Fruit fly (Drosophila melanogaster) Kc167 (cell line): ENCODE results near the gene CG32374.
"Not testable (repeated sequence)": the region's sequence is repeated elsewhere in the genome, so short reads cannot be mapped to it uniquely, and the experiment has no call there.

Source experiments
- Myc ChIP-seq: fragments of >200 bp; optimal IDR thresholded peaks from 2 replicates; lab custom pipeline; 2017; ENCODE audit warnings: missing external identifiers
- Sin3A ChIP-seq: fragments of >200 bp; optimal IDR thresholded peaks from 2 replicates; lab custom pipeline; 2018; ENCODE audit warnings: missing external identifiers
- h ChIP-seq: fragments of >200 bp; optimal IDR thresholded peaks from 3 replicates; lab custom pipeline; 2018; ENCODE audit warnings: missing external identifiers
- insv ChIP-seq: fragments of >200 bp; optimal IDR thresholded peaks from 3 replicates; lab custom pipeline; 2018; ENCODE audit warnings: missing external identifiers
- psq ChIP-seq: fragments of >200 bp; optimal IDR thresholded peaks from 2 replicates; lab custom pipeline; 2017; ENCODE audit warnings: missing external identifiers
- ttk ChIP-seq: sonication (Bioruptor generic); optimal IDR thresholded peaks from 2 replicates; lab custom pipeline; 2017; ENCODE audit warnings: missing external identifiers

The CG32374 gene

DNA sequence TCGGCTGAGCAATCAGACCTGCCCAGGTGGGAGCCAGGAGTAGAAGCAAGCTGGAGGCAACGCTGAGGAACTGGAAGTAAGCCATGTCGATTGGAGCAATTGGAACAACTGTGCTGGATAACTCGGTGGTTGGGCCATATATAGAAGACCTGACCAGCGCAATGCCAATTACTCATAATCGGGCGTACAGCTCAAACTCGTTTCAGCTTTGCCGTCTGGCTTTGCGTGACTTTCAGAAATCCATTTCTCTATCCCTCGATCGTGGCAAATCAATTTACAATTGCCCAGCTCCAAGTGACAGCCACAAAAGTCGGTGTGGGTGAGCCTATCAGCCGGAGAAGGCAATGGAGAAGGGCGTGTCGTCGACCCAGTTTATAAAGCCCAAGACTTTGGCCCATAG lies 34.9 kb downstream of the CG32374 start, which contains the start of gene CG7548:
Gene CG7548 (minus strand): TSS at position 101 of the 400 bp plus-strand sequence.
- no peak for TF ChIP-seq Sin3A (lab: Kevin White, UChicago)
- no peak for TF ChIP-seq Myc (lab: Kevin White, UChicago)
- no peak for TF ChIP-seq insv (lab: Kevin White, UChicago)
- no peak for TF ChIP-seq h (lab: Kevin White, UChicago)
- TF ChIP-seq ttk: no peak
- TF ChIP-seq psq: no peak

DNA sequence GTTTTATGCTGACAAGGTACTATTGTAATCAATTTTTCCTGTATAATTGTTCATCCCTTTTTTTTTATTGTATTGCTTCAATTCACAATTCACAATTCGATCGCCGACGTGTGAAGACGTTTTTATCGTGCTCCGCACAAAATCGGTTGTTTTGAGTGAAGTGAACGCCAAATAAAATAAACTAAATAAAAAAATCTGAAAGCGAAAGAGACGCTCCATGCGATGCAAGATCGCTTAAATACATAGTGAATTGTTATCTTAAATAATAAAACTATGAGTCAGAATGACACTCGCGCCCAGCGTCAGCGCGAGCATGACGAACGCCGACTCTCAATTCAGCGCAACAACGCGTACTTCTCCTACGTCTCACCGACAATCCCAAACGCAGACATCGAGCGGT lies 42.2 kb downstream of the CG32374 start, which contains the start of gene CG8539:
Gene CG8539 (minus strand): TSS at position 101 of the 400 bp plus-strand sequence.
- TF ChIP-seq Sin3A (lab: Kevin White, UChicago); ttk; h (lab: Kevin White, UChicago): not testable (repeated sequence)

DNA sequence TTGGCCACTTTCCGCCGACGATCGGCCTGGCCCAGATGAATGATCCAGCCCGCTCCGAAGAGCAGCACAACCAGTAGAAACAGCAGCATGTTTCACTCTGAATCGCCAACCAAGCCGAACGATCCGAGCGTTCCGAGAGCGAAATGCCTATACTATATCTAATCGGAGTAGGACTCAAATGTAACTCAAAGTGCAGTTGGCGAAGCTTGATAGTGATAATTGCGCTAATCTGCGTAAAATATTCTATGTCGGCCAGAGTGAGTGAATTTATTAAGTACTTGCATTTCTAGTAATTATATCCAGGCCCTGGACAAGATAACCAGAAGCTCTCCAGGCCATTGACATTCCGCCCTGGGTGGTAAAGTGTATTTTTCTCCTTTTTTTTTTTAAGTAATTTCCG lies 44.9 kb downstream of the CG32374 start, which contains the start of gene Cyp4d8:
Gene Cyp4d8 (minus strand): TSS at position 101 of the 400 bp plus-strand sequence.
- TF ChIP-seq ttk (no peak), psq (no peak), h (lab: Kevin White, UChicago) (no peak), Sin3A (lab: Kevin White, UChicago) (no peak), Myc (lab: Kevin White, UChicago) (no peak), insv (lab: Kevin White, UChicago) (no peak)

DNA sequence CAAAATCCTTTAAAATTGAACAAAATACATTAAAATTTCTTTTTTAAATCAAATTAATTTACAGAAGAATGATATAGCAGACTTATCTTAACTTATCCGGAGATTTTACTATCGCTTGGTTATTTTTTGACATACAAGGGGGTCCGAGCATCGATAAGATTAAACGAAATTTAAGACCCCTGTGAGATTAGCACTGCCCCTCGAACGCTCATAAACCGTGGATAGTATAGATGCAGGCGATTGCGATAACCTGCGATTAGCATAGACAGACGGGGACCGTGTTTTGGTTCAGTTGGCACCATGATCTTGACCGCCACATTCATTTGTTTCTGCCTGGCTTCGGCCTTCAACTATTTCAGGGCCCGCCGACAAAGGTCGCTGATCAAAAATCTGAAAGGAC lies 49.4 kb downstream of the CG32374 start, which contains the start of gene Cyp316a1:
Gene Cyp316a1 (plus strand): TSS at position 301 of the 400 bp plus-strand sequence.
- no peak for TF ChIP-seq Sin3A (lab: Kevin White, UChicago)
- no peak for TF ChIP-seq psq
- TF ChIP-seq Myc (lab: Kevin White, UChicago): no peak
- no peak for TF ChIP-seq ttk
- TF ChIP-seq insv (lab: Kevin White, UChicago): no peak
- no peak for TF ChIP-seq h (lab: Kevin White, UChicago)
